Worm (Caenorhabditis elegans): Measurements from ENCODE around the gene F13H8.2.

F13H8.2 gene

DNA sequence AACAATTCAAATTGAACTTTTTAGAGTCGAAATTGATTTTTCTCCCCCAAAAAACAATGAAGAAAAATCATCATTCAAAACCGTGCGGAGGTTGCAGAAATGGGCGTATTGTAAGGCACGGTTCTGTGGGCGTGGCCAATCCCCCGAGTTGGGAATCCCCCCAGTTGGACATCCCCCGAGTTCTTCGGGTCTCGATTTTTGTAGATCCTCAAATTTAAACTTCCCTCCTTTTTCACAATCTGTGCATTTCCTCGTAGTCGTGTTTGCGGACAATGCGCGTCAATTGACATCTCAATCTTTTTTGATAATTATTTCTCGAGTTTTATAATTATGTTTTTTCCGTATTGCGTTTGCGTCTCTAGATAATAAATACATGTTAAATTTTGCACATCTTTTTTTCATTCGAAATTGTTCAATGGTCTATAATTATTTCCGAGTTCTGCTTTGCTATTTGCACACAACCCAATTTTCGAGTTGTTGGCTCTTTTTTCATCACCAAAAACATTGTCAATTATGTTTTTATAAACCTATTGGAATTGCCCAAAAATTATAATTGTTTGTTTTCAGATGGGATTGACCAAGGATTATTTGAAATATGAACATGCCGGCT, at the start of gene F13H8.2:
TSS of gene F13H8.2 (plus strand) at position 560 of the 610 bp plus-strand sequence.
- TF ChIP-seq ttx-3 (tag; optimal IDR thresholded peaks at IDR 0.05) (no peak), ceh-31 (tag; optimal IDR thresholded peaks at IDR 0.05) (peak; percentile 82), elt-2 (tag; optimal IDR thresholded peaks at IDR 0.05) (peak; percentile 25), tbx-7 (tag; optimal IDR thresholded peaks at IDR 0.05) (peak; percentile 22), hlh-30 (tag; optimal IDR thresholded peaks at IDR 0.05; ENCODE audit: insufficient read depth) (no peak), ceh-6 (GFP tag; optimal IDR thresholded peaks at IDR 0.05) (no peak), pag-3 (tag; optimal IDR thresholded peaks at IDR 0.05; ENCODE audit: borderline replicate concordance) (no peak), zip-5 (tag; optimal IDR thresholded peaks at IDR 0.05) (peak; percentile 24), sox-2 (GFP tag; IDR thresholded peaks at IDR 0.05) (peak; percentile 7; the same call in 1 of the 2 replicates), ref-2 (tag; optimal IDR thresholded peaks at IDR 0.05) (peak; percentile 71), F13H6.1 (tag; optimal IDR thresholded peaks at IDR 0.05) (peak; percentile 41), unc-3 (GFP tag; conservative IDR thresholded peaks at IDR 0.05) (no peak; the same call in 1 of the 2 replicates), unc-3 (tag; optimal IDR thresholded peaks at IDR 0.05) (no peak), madf-2 (tag; optimal IDR thresholded peaks at IDR 0.05) (no peak), ceh-22 (tag; optimal IDR thresholded peaks at IDR 0.05) (no peak), Y22D7AL.16 (tag; optimal IDR thresholded peaks at IDR 0.05) (no peak), ceh-18 (tag; optimal IDR thresholded peaks at IDR 0.05) (peak; percentile 20), ceh-34 (tag; optimal IDR thresholded peaks at IDR 0.05) (peak; percentile 51), mec-3 (tag; optimal IDR thresholded peaks at IDR 0.05; ENCODE audit: borderline replicate concordance) (no peak), nfya-1 (tag; optimal IDR thresholded peaks at IDR 0.05) (peak; percentile 80), C08G9.2 (tag; optimal IDR thresholded peaks at IDR 0.05) (peak; percentile 53), pax-1 (tag; optimal IDR thresholded peaks at IDR 0.05) (peak; percentile 16), ceh-2 (tag; optimal IDR thresholded peaks at IDR 0.05) (peak; percentile 40), ceh-48 (tag; optimal IDR thresholded peaks at IDR 0.05) (peak; percentile 18), sox-4 (tag; optimal IDR thresholded peaks at IDR 0.05) (no peak), ceh-14 (tag; optimal IDR thresholded peaks at IDR 0.05) (peak; percentile 57), syd-9 (tag; optimal IDR thresholded peaks at IDR 0.05) (no peak), fax-1 (tag; optimal IDR thresholded peaks at IDR 0.05) (peak; percentile 32), rnt-1 (tag; optimal IDR thresholded peaks at IDR 0.05) (peak; percentile 31), unc-42 (tag; optimal IDR thresholded peaks at IDR 0.05) (peak; percentile 79), tbx-2 (tag; optimal IDR thresholded peaks at IDR 0.05) (peak; percentile 73), unc-55 (GFP tag; optimal IDR thresholded peaks at IDR 0.05) (peak; percentile 19)

DNA sequence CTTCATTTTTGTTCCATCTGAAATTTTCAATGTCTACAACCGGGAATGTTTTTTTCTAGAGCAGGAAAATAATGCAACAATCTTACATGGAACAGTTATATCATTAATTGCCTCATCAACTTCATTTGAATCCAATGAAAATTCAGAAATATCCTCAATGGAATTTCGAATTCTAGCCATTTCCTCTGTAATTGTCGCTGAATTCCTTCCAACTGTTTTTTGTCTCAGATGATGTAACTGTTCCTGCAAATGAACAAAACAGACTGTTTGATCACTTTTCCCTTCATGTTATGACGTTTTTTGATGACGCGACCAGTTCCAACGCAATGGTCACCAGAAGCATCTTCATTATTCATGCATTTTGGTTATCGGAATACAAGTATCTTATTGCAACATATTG, 48.7 kb upstream of the F13H8.2 start:
- TF ChIP-seq fkh-10 (GFP tag; optimal IDR thresholded peaks at IDR 0.05): no peak
- TF ChIP-seq F13H6.1 (tag; optimal IDR thresholded peaks at IDR 0.05): no peak
- TF ChIP-seq dmd-4 (tag; optimal IDR thresholded peaks at IDR 0.05; ENCODE audit: borderline replicate concordance): no peak
- TF ChIP-seq zip-5 (tag; optimal IDR thresholded peaks at IDR 0.05): no peak
- TF ChIP-seq unc-3 (GFP tag; conservative IDR thresholded peaks at IDR 0.05): no peak
- no peak for TF ChIP-seq unc-3 (tag; optimal IDR thresholded peaks at IDR 0.05)
- no peak for TF ChIP-seq che-1 (tag; optimal IDR thresholded peaks at IDR 0.05)
- TF ChIP-seq ceh-31 (tag; optimal IDR thresholded peaks at IDR 0.05): no peak
- TF ChIP-seq ceh-45 (GFP tag; IDR thresholded peaks at IDR 0.05): no peak
- no peak for TF ChIP-seq nhr-232 (tag; optimal IDR thresholded peaks at IDR 0.05)
- no peak for TF ChIP-seq sox-4 (tag; optimal IDR thresholded peaks at IDR 0.05)
- TF ChIP-seq Y22D7AL.16 (tag; optimal IDR thresholded peaks at IDR 0.05): no peak
- TF ChIP-seq sdc-2 (tag; optimal IDR thresholded peaks at IDR 0.05): no peak
- no peak for TF ChIP-seq ahr-1 (tag; optimal IDR thresholded peaks at IDR 0.05)
- no peak for TF ChIP-seq nhr-11 (tag; optimal IDR thresholded peaks at IDR 0.05)

DNA sequence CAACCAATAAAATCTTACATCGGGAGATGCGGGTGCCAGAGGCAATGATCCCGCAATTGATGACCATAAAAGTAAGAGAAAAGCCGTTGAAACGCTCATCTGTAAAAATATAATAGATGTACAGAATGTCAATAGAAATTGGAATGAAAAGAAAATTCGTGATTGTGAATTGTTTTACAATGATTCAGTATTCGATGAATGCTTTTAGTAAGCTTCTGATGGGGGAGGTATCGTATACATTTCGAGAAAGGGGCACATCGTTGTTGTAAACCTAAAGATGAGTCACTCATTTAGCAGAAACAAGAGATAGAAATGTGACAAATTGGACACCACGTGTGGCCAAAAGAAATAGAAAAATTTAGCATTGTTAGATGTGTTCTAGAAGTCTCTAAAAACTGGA, 47.6 kb upstream of the F13H8.2 start, which contains the start of gene C30B5.6:
TSS of gene C30B5.6 (minus strand) at position 101 of the 400 bp plus-strand sequence.
- TF ChIP-seq hlh-30 (tag; optimal IDR thresholded peaks at IDR 0.05; ENCODE audit: insufficient read depth): no peak
- TF ChIP-seq tbx-7 (tag; optimal IDR thresholded peaks at IDR 0.05): no peak
- TF ChIP-seq nfya-1 (tag; optimal IDR thresholded peaks at IDR 0.05): no peak
- no peak for TF ChIP-seq pha-4 (tag; optimal IDR thresholded peaks at IDR 0.05)
- TF ChIP-seq pqm-1 (tag; optimal IDR thresholded peaks at IDR 0.05): no peak
- TF ChIP-seq C08G9.2 (tag; optimal IDR thresholded peaks at IDR 0.05): no peak
- TF ChIP-seq F13H6.1 (tag; optimal IDR thresholded peaks at IDR 0.05): no peak
- no peak for TF ChIP-seq ztf-16 (tag; optimal IDR thresholded peaks at IDR 0.05)
- no peak for TF ChIP-seq unc-3 (GFP tag; conservative IDR thresholded peaks at IDR 0.05)
- TF ChIP-seq unc-3 (tag; optimal IDR thresholded peaks at IDR 0.05): no peak
- TF ChIP-seq sox-2 (GFP tag; IDR thresholded peaks at IDR 0.05): no peak
- no peak for TF ChIP-seq hlh-8 (tag; optimal IDR thresholded peaks at IDR 0.05)
- no peak for TF ChIP-seq hlh-6 (tag; optimal IDR thresholded peaks at IDR 0.05)
- no peak for TF ChIP-seq ceh-6 (GFP tag; optimal IDR thresholded peaks at IDR 0.05)
- no peak for TF ChIP-seq ceh-19 (GFP tag; optimal IDR thresholded peaks at IDR 0.05)
- no peak for TF ChIP-seq ceh-31 (tag; optimal IDR thresholded peaks at IDR 0.05)
- TF ChIP-seq elt-2 (tag; optimal IDR thresholded peaks at IDR 0.05): no peak
- TF ChIP-seq unc-86 (tag; optimal IDR thresholded peaks at IDR 0.05): no peak
- no peak for TF ChIP-seq eyg-1 (tag; optimal IDR thresholded peaks at IDR 0.05)
- TF ChIP-seq lin-11 (tag; optimal IDR thresholded peaks at IDR 0.05): no peak
